Fruit fly (Drosophila melanogaster): ENCODE results near the gene Rbp9.

Gene Rbp9

DNA sequence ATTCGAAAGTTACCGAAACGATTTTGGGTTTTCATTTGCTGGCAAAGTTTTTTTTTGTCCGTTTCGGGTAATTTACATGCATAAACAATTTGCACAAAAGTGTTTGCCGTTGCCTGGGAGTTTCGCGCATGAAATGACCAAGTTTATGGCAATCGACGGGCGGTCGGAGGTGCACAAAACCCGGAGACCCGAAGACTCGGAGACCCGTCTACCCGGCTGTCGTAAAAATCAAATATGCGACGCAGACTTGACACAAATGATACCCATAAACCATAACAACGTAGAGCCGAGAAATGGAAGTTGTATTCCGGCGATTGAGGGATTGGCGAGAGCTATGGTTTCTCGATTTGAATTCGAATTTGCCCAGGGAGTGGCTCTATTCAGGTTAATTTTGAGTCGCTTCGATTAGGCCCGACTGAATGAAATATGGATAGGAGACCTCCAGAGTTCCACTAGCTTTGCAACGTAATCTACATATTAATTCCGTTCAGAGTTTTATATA, 52.4 kb downstream of the Rbp9 start (continued):
- no peak for TF ChIP-seq CG1792 (GFP tag; optimal IDR thresholded peaks at IDR 0.05)
- TF ChIP-seq pan (optimal IDR thresholded peaks at IDR 0.05), result no peak
- TF ChIP-seq pan (GFP tag; optimal IDR thresholded peaks at IDR 0.05 in 1 of 2, IDR thresholded peaks at IDR 0.05 in 1 of 2), result no peak
- TF ChIP-seq CG15011 (GFP tag; optimal IDR thresholded peaks at IDR 0.05), result no peak
- no peak for TF ChIP-seq TFAM (GFP tag; optimal IDR thresholded peaks at IDR 0.05)
- peak; percentile 95 for TF ChIP-seq CG13894 (tag; optimal IDR thresholded peaks at IDR 0.05)
- TF ChIP-seq CG11696 (GFP tag; IDR thresholded peaks at IDR 0.05), result no peak
- no peak for TF ChIP-seq Gug (GFP tag; IDR thresholded peaks at IDR 0.05)
- no peak for TF ChIP-seq chif (GFP tag; optimal IDR thresholded peaks at IDR 0.05)
- TF ChIP-seq chinmo (GFP tag; IDR thresholded peaks at IDR 0.05; ENCODE audit: partially characterized antibody), result 0 out of 4 replicates have a peak, but pooled peaks have one; percentile 21
- TF ChIP-seq CG15269 (tag; optimal IDR thresholded peaks at IDR 0.05), result peak; percentile 32
- TF ChIP-seq vvl (GFP tag; IDR thresholded peaks at IDR 0.05), result no peak
- TF ChIP-seq CG7745 (tag; optimal IDR thresholded peaks at IDR 0.05), result no peak
- TF ChIP-seq sima (GFP tag; optimal IDR thresholded peaks at IDR 0.05), result no peak
- TF ChIP-seq BEAF-32 (GFP tag; optimal IDR thresholded peaks at IDR 0.05), result no peak
- TF ChIP-seq CG3163 (GFP tag; optimal IDR thresholded peaks at IDR 0.05), result no peak
- TF ChIP-seq CG17359 (tag; optimal IDR thresholded peaks at IDR 0.05), result no peak
- TF ChIP-seq abd-A (tag; optimal IDR thresholded peaks at IDR 0.05), result peak; percentile 78
- TF ChIP-seq CTCF (GFP tag; optimal IDR thresholded peaks at IDR 0.05), result no peak
- peak; percentile 39 for TF ChIP-seq zen (tag; optimal IDR thresholded peaks at IDR 0.05)
- TF ChIP-seq CG14014 (GFP tag; IDR thresholded peaks at IDR 0.05), result no peak
- TF ChIP-seq Dip3 (GFP tag; optimal IDR thresholded peaks at IDR 0.05), result no peak
- TF ChIP-seq CG4617 (GFP tag; optimal IDR thresholded peaks at IDR 0.05; ENCODE audit: borderline replicate concordance), result no peak
- TF ChIP-seq CG10274 (GFP tag; optimal IDR thresholded peaks at IDR 0.05), result no peak
- TF ChIP-seq lmd (GFP tag; IDR thresholded peaks at IDR 0.05), result no peak
- TF ChIP-seq HmgZ (tag; optimal IDR thresholded peaks at IDR 0.05), result no peak
- TF ChIP-seq ken (GFP tag; IDR thresholded peaks at IDR 0.05), result no peak

DNA sequence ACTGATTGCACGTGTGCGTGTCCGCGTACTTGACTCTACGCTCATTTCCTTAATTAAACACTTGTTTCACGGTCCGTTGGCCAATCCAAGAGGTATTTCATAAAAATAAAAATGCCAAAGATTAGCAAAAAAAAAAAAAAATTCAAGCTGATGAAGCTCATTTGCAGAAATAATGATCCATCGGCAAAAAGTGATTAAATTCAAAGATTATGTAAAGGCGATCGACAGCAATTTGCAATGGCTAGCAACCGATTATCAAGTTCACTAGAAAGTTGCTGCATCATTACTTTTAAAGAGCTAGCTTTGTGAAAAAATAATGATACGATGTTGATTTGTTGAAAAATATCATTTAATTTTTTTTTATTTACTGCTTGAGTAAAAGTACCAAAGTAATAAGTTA, 54.9 kb downstream of the Rbp9 start:
- TF ChIP-seq CG10431 (GFP tag; optimal IDR thresholded peaks at IDR 0.05), result no peak
- no peak for TF ChIP-seq Gsc (GFP tag; IDR thresholded peaks at IDR 0.05)
- no peak for TF ChIP-seq CG6272 (GFP tag; IDR thresholded peaks at IDR 0.05)
- no peak for TF ChIP-seq BEAF-32 (GFP tag; optimal IDR thresholded peaks at IDR 0.05)
- no peak for TF ChIP-seq CG11723 (GFP tag; optimal IDR thresholded peaks at IDR 0.05)
- no peak for TF ChIP-seq pfk (GFP tag; optimal IDR thresholded peaks at IDR 0.05)
- TF ChIP-seq CG2712 (tag; optimal IDR thresholded peaks at IDR 0.05), result no peak
- TF ChIP-seq Taf1 (GFP tag; IDR thresholded peaks at IDR 0.05), result no peak

- TF ChIP-seq PHDP (tag; optimal IDR thresholded peaks at IDR 0.05), result no peak
- TF ChIP-seq aop (GFP tag; IDR thresholded peaks at IDR 0.05), result no peak
- 0 out of 2 replicates have a peak, but pooled peaks have one; percentile 18 for TF ChIP-seq Xrp1 (GFP tag; IDR thresholded peaks at IDR 0.05)
- TF ChIP-seq D19A (tag; optimal IDR thresholded peaks at IDR 0.05), result peak; percentile 32
- TF ChIP-seq Deaf1 (tag; optimal IDR thresholded peaks at IDR 0.05), result no peak
- TF ChIP-seq nom (GFP tag; optimal IDR thresholded peaks at IDR 0.05), result peak; percentile 47
- peak in 1 of 2 experiments; percentile 17 for TF ChIP-seq bsh (GFP tag; optimal IDR thresholded peaks at IDR 0.05)
- TF ChIP-seq CG4360 (GFP tag; IDR thresholded peaks at IDR 0.05), result no peak
- TF ChIP-seq CG33213 (GFP tag; optimal IDR thresholded peaks at IDR 0.05), result no peak
Observed at dm6 chr2L:3011484-3011883, 56.9 kb downstream of the Rbp9 start.

Measured in whole organism, embryonic.